Worm (Caenorhabditis elegans) whole organism, midembryonic: ENCODE measurements around the gene Y38F1A.4.

ENCODE experiments used
- T22C8.4 ChIP-seq: fragments of 200-800 bp; sonication (Bioruptor generic); IDR thresholded peaks from 2 replicates; pipeline ENCODE4 v1.3.6; 2022; ENCODE audit warnings: missing genetic modification characterization, missing compliant biosample characterization
- cog-1 ChIP-seq: sonication (generic microtip); optimal IDR thresholded peaks from 2 replicates; lab custom pipeline; 2016; ENCODE audit warnings: missing genetic modification characterization, missing compliant biosample characterization
- flt-1 ChIP-seq: fragments of 200-800 bp; sonication (Bioruptor generic); IDR thresholded peaks from 2 replicates; pipeline ENCODE4 v1.3.6; 2022; ENCODE audit warnings: missing genetic modification characterization, missing compliant biosample characterization
- klf-2 ChIP-seq: fragments of 200-800 bp; sonication (Bioruptor generic); conservative IDR thresholded peaks from 2 replicates; pipeline ENCODE4 v1.3.6; 2022; ENCODE audit warnings: missing genetic modification reagents, missing genetic modification characterization, missing compliant biosample characterization
- med-1 ChIP-seq: sonication (generic microtip); optimal IDR thresholded peaks from 2 replicates; lab custom pipeline; 2017; ENCODE audit warnings: missing genetic modification characterization, mild to moderate bottlenecking, missing compliant biosample characterization, antibody characterized with exemption, missing genetic modification reagents; ENCODE audit not compliant: insufficient read depth
- ref-1 ChIP-seq: fragments of 200-800 bp; sonication (Bioruptor generic); conservative IDR thresholded peaks from 2 replicates; pipeline ENCODE4 v1.3.6; 2022; ENCODE audit warnings: missing genetic modification reagents, missing genetic modification characterization, missing compliant biosample characterization
- tab-1 ChIP-seq: fragments of 200-800 bp; sonication (Bioruptor generic); IDR thresholded peaks from 2 replicates; pipeline ENCODE4 v1.3.6; 2022; ENCODE audit warnings: missing genetic modification characterization, missing compliant biosample characterization
- ztf-23 ChIP-seq: fragments of 200-800 bp; sonication (Bioruptor generic); IDR thresholded peaks from 2 replicates; pipeline ENCODE4 v1.3.6; 2022; ENCODE audit warnings: missing genetic modification reagents, missing genetic modification characterization, missing compliant biosample characterization
- ztf-29 ChIP-seq: fragments of 200-800 bp; sonication (Bioruptor generic); IDR thresholded peaks from 2 replicates; pipeline ENCODE4 v1.3.6; 2022; ENCODE audit warnings: missing genetic modification reagents, missing genetic modification characterization, missing compliant biosample characterization

- TF ChIP-seq ztf-23 (GFP tag; lab: Robert Waterston, UW) (no peak), flt-1 (no peak), tab-1 (GFP tag; lab: Robert Waterston, UW) (no peak), ztf-29 (GFP tag; lab: Robert Waterston, UW) (no peak), ref-1 (GFP tag; lab: Robert Waterston, UW) (no peak), med-1 (GFP tag; lab: Kevin White, UChicago) (no peak), T22C8.4 (GFP tag; lab: Robert Waterston, UW) (no peak), cog-1 (tag; lab: Kevin White, UChicago) (no peak), klf-2 (no peak)
Measured at ce11 chrII:12965589-12965988, 3.9 kb downstream of the Y38F1A.4 start.
